Fruit fly (Drosophila melanogaster) whole organism, wandering third instar larva: ENCODE results near the gene CG14277.

ENCODE experiments used
- CG32264 ChIP-seq: fragments of 200-800 bp; sonication (Bioruptor generic); optimal IDR thresholded peaks from 2 replicates; lab custom pipeline; 2016; ENCODE audit warnings: missing biosample characterization, missing genetic modification characterization
- Dfd ChIP-seq: fragments of >200 bp; optimal IDR thresholded peaks from 2 replicates; lab custom pipeline; 2017; ENCODE audit warnings: missing biosample characterization, missing genetic modification characterization
- Hnf4 ChIP-seq: fragments of 200-800 bp; sonication (Bioruptor generic); optimal IDR thresholded peaks from 2 replicates; lab custom pipeline; 2016; ENCODE audit warnings: missing biosample characterization, mild to moderate bottlenecking, missing genetic modification characterization
- ey ChIP-seq: fragments of 200-800 bp; sonication (Bioruptor generic); optimal IDR thresholded peaks from 2 replicates; lab custom pipeline; 2016; ENCODE audit warnings: missing biosample characterization, missing genetic modification characterization
- psq ChIP-seq: fragments of 200-800 bp; sonication (Bioruptor generic); optimal IDR thresholded peaks from 3 replicates; lab custom pipeline; 2017; ENCODE audit warnings: missing biosample characterization, mild to moderate bottlenecking, missing genetic modification characterization, moderate library complexity
- sv ChIP-seq: fragments of 200-800 bp; sonication (Bioruptor generic); optimal IDR thresholded peaks from 3 replicates; lab custom pipeline; 2016; ENCODE audit warnings: missing biosample characterization, missing genetic modification characterization

- no peak for TF ChIP-seq CG32264 (GFP tag; lab: Kevin White, UChicago)
- TF ChIP-seq ey (GFP tag; lab: Kevin White, UChicago): no peak
- no peak for TF ChIP-seq Dfd (GFP tag; lab: Kevin White, UChicago)
- TF ChIP-seq psq (GFP tag; lab: Kevin White, UChicago): no peak
- TF ChIP-seq sv (GFP tag; lab: Kevin White, UChicago): no peak
- TF ChIP-seq Hnf4: no peak
Observed at dm6 chr2L:8215259-8215929, 26.9 kb upstream of the CG14277 start, which contains the start of gene CG8349.
